Worm (Caenorhabditis elegans): ENCODE measurements around the gene aly-1.

DNA sequence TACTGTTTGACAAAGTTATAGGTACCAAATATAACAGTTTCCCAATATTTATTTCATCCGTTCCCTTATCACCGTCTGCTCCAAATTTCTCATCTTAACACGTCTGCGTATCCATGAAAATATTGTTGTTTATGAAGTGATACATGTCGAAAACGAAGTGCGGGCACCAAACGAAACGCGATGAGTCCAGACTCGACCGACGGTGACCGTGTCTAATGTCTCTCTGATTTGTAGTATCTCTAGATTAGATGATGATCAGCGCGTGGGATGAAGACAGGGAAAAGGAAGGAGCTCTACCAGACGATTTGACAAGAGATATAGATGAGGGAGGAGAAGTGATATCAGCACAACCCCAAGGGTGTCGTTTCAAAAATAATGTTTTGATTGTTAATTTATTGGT lies 28.5 kb upstream of the aly-1 start:
- TF ChIP-seq egl-5 (tag; optimal IDR thresholded peaks at IDR 0.05) (peak; percentile 59), skn-1 (tag; optimal IDR thresholded peaks at IDR 0.05) (no peak), hmg-11 (tag; optimal IDR thresholded peaks at IDR 0.05) (no peak), unc-62 (GFP tag; optimal IDR thresholded peaks at IDR 0.05) (no peak), ama-1 (optimal IDR thresholded peaks at IDR 0.05) (no peak), nhr-237 (tag; optimal IDR thresholded peaks at IDR 0.05) (no peak), ceh-28 (tag; optimal IDR thresholded peaks at IDR 0.05) (no peak), ceh-82 (tag; optimal IDR thresholded peaks at IDR 0.05) (no peak)
